Worm (Caenorhabditis elegans) whole organism, L4/young adult: ENCODE results near the gene gln-5.

Source experiments
- W03F9.2 ChIP-seq: fragments of 150-350 bp; optimal IDR thresholded peaks from 2 replicates; lab custom pipeline; 2014; ENCODE audit warnings: missing biosample characterization, missing genetic modification characterization
- dao-5 ChIP-seq: sonication (generic microtip); optimal IDR thresholded peaks from 2 replicates; lab custom pipeline; 2016; ENCODE audit warnings: missing genotype, missing genetic modification characterization, moderate library complexity, missing compliant biosample characterization
- him-1 ChIP-seq: sonication (generic microtip); optimal IDR thresholded peaks from 2 replicates; lab custom pipeline; 2016; ENCODE audit warnings: missing genotype, missing genetic modification reagents, missing genetic modification characterization, missing compliant biosample characterization

DNA sequence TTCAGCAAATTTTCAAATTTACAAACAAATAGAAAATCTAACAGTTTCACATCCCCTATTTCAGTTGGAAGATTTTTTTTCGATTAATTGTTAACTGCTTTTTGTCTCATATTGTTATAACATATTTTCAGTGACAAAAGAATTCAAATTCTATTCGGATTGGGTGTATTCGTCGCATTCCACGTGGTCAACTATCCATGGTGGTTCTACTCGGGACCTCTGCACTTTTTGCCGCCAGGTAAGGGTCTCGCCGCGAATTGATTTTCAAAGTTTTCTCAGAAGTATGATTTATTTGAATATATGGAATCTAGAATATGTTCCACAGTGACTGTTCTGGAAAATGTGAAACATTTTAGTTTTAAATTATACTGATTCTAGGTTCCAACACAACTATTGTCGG, 24.9 kb downstream of the gln-5 start:
- TF ChIP-seq him-1 (tag; lab: Kevin White, UChicago), result no peak
- no peak for TF ChIP-seq dao-5 (tag; lab: Kevin White, UChicago)
- TF ChIP-seq W03F9.2 (tag; lab: Kevin White, UChicago), result no peak
